Worm (Caenorhabditis elegans) whole organism, late embryonic: ENCODE data around the gene F47B10.8.

Experiments
- K02D7.2 ChIP-seq: sonication (generic microtip); optimal IDR thresholded peaks from 2 replicates; lab custom pipeline; 2017; ENCODE audit warnings: mild to moderate bottlenecking, missing genetic modification characterization, missing compliant biosample characterization
- ama-1 ChIP-seq: fragments of 150-350 bp; optimal IDR thresholded peaks from 2 replicates; lab custom pipeline; 2014
- ceh-6 ChIP-seq: fragments of 200-800 bp; sonication (Bioruptor generic); optimal IDR thresholded peaks from 2 replicates; lab custom pipeline; 2018; ENCODE audit warnings: mild to moderate bottlenecking, missing genetic modification characterization, missing compliant biosample characterization
- ceh-9 ChIP-seq: sonication (generic microtip); optimal IDR thresholded peaks from 2 replicates; lab custom pipeline; 2016; ENCODE audit warnings: mild to moderate bottlenecking, missing genetic modification characterization, inconsistent platforms, missing compliant biosample characterization
- elt-2 ChIP-seq: sonication (generic microtip); optimal IDR thresholded peaks from 2 replicates; lab custom pipeline; 2016; ENCODE audit warnings: missing genetic modification reagents, missing genetic modification characterization, missing compliant biosample characterization
- ets-4 ChIP-seq: sonication (generic microtip); optimal IDR thresholded peaks from 2 replicates; lab custom pipeline; 2016; ENCODE audit warnings: missing genetic modification characterization, missing compliant biosample characterization
- lin-11 ChIP-seq: fragments of 200-800 bp; sonication (Bioruptor generic); optimal IDR thresholded peaks from 2 replicates; lab custom pipeline; 2018; ENCODE audit warnings: mild to moderate bottlenecking, missing genetic modification characterization, missing compliant biosample characterization
- sdc-2 ChIP-seq: sonication (generic microtip); optimal IDR thresholded peaks from 2 replicates; lab custom pipeline; 2016; ENCODE audit warnings: missing genotype, missing genetic modification characterization, missing compliant biosample characterization
- sox-4 ChIP-seq: sonication (generic microtip); optimal IDR thresholded peaks from 2 replicates; lab custom pipeline; 2017; ENCODE audit warnings: mild to moderate bottlenecking, missing genetic modification characterization, inconsistent platforms, missing compliant biosample characterization
- syd-9 ChIP-seq: sonication (generic microtip); optimal IDR thresholded peaks from 2 replicates; lab custom pipeline; 2016; ENCODE audit warnings: mild to moderate bottlenecking, missing genetic modification characterization, moderate library complexity, missing compliant biosample characterization
- tbx-7 ChIP-seq: sonication (generic microtip); optimal IDR thresholded peaks from 2 replicates; lab custom pipeline; 2016; ENCODE audit warnings: missing genotype, missing genetic modification characterization, missing compliant biosample characterization

DNA sequence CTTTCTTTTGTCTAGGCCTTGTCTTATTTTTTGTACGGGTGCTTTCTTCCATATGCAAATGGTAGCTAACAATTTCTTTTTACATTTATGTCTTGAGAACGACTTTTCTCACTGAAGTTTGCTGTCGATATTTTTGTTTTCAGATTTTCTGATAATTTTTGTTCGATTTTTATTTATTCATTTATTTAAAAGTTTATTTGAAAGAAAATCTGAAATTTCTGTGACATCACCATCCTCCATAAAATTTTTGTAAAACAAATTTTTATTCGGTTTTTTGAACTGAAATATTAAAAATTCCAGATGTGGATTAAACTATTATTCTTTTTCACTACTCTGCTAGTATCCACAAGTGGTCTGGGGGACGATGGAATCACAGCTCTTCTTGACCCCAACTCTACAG is 43.2 kb upstream of the F47B10.8 start, which contains the start of gene pbo-4:
- TF ChIP-seq sox-4 (tag; lab: Kevin White, UChicago) (no peak), elt-2 (no peak), ceh-6 (GFP tag; lab: Kevin White, UChicago) (no peak), syd-9 (tag; lab: Kevin White, UChicago) (no peak), ama-1 (lab: Kevin White, UChicago) (no peak), sdc-2 (tag; lab: Kevin White, UChicago) (no peak), ets-4 (tag; lab: Kevin White, UChicago) (no peak), ceh-9 (no peak), tbx-7 (no peak), K02D7.2 (no peak), lin-11 (tag; lab: Kevin White, UChicago) (no peak)
